Fruit fly (Drosophila melanogaster) whole organism, embryonic: ENCODE measurements around the gene Hez.

Source experiments
- B-H2 ChIP-seq: fragments of 200-800 bp; sonication (Bioruptor generic); optimal IDR thresholded peaks from 2 replicates; lab custom pipeline; 2018; ENCODE audit warnings: missing biosample characterization, mild to moderate bottlenecking, missing genetic modification characterization
- Bgb ChIP-seq: fragments of 200-800 bp; sonication (Bioruptor generic); IDR thresholded peaks from 2 replicates; pipeline ENCODE4 v1.3.6; 2022; ENCODE audit warnings: missing biosample characterization, missing genetic modification characterization; ENCODE audit not compliant: partially characterized antibody
- CG12104 ChIP-seq: fragments of 200-800 bp; sonication (Bioruptor generic); optimal IDR thresholded peaks from 3 replicates; lab custom pipeline; 2016; ENCODE audit warnings: missing biosample characterization, missing genetic modification characterization
- CG12219 ChIP-seq: fragments of 200-800 bp; sonication (Bioruptor generic); optimal IDR thresholded peaks from 3 replicates; lab custom pipeline; 2018; ENCODE audit warnings: missing biosample characterization, mild to moderate bottlenecking, missing genetic modification characterization
- CG12299 ChIP-seq: fragments of 200-800 bp; sonication (Bioruptor generic); optimal IDR thresholded peaks from 2 replicates; lab custom pipeline; 2018; ENCODE audit warnings: missing biosample characterization, mild to moderate bottlenecking, missing genetic modification characterization
- CG12769 ChIP-seq: fragments of 200-800 bp; sonication (Bioruptor generic); optimal IDR thresholded peaks from 2 replicates; lab custom pipeline; 2019; ENCODE audit warnings: missing biosample characterization, mild to moderate bottlenecking, missing genetic modification characterization, moderate library complexity
- CG14050 ChIP-seq: fragments of 200-800 bp; sonication (Bioruptor generic); IDR thresholded peaks from 3 replicates; pipeline ENCODE4 v1.3.6; 2022; ENCODE audit warnings: missing biosample characterization, missing genetic modification characterization
- CG14441 ChIP-seq: fragments of 200-800 bp; sonication (Bioruptor generic); IDR thresholded peaks from 2 replicates; pipeline ENCODE4 v1.3.6; 2022; ENCODE audit warnings: missing biosample characterization, missing genetic modification characterization
- CG15269 ChIP-seq: fragments of 200-800 bp; sonication (Bioruptor generic); optimal IDR thresholded peaks from 2 replicates; lab custom pipeline; 2018; ENCODE audit warnings: missing biosample characterization, mild to moderate bottlenecking, missing genetic modification characterization, moderate library complexity
- CG15514 ChIP-seq: fragments of 200-800 bp; sonication (Bioruptor generic); optimal IDR thresholded peaks from 3 replicates; lab custom pipeline; 2017; ENCODE audit warnings: missing biosample characterization, missing genetic modification characterization, mild to moderate bottlenecking, moderate library complexity, missing genetic modification reagents
- CG1602 ChIP-seq: fragments of 200-800 bp; sonication (Bioruptor generic); optimal IDR thresholded peaks from 3 replicates; lab custom pipeline; 2016; ENCODE audit warnings: missing biosample characterization, missing genetic modification characterization
- CG16815 ChIP-seq: fragments of 200-800 bp; sonication (Bioruptor generic); optimal IDR thresholded peaks from 3 replicates; lab custom pipeline; 2017; ENCODE audit warnings: missing biosample characterization, mild to moderate bottlenecking, missing genetic modification characterization
- CG17328 ChIP-seq: fragments of 200-800 bp; sonication (Bioruptor generic); IDR thresholded peaks from 2 replicates; pipeline ENCODE4 v1.3.6; 2022; ENCODE audit warnings: missing biosample characterization, missing genetic modification characterization
- CG17568 ChIP-seq: fragments of 200-800 bp; sonication (Bioruptor generic); optimal IDR thresholded peaks from 2 replicates; lab custom pipeline; 2018; ENCODE audit warnings: missing biosample characterization, mild to moderate bottlenecking, missing genetic modification characterization, moderate library complexity
- CG17829 ChIP-seq: fragments of 200-800 bp; optimal IDR thresholded peaks from 2 replicates; lab custom pipeline; 2019; ENCODE audit warnings: missing biosample characterization, mild to moderate bottlenecking, missing genetic modification characterization, moderate library complexity
- CG1792 ChIP-seq: fragments of 200-800 bp; sonication (Bioruptor generic); optimal IDR thresholded peaks from 2 replicates; lab custom pipeline; 2016; ENCODE audit warnings: missing biosample characterization, missing genetic modification characterization
- CG18011 ChIP-seq: fragments of 200-800 bp; sonication (Bioruptor generic); optimal IDR thresholded peaks from 2 replicates; lab custom pipeline; 2017; ENCODE audit warnings: missing biosample characterization, missing genetic modification characterization, mild to moderate bottlenecking, moderate library complexity, missing genotype
- CG42726 ChIP-seq: fragments of 200-800 bp; sonication (Bioruptor generic); IDR thresholded peaks from 2 replicates; pipeline ENCODE4 v1.3.6; 2022; ENCODE audit warnings: missing biosample characterization, missing genetic modification characterization; ENCODE audit not compliant: partially characterized antibody
- CG4282 ChIP-seq: fragments of 200-800 bp; sonication (Bioruptor generic); optimal IDR thresholded peaks from 2 replicates; lab custom pipeline; 2016; ENCODE audit warnings: missing biosample characterization, missing genetic modification characterization
- CG4707 ChIP-seq: fragments of 200-800 bp; sonication (Bioruptor generic); optimal IDR thresholded peaks from 2 replicates; lab custom pipeline; 2018; ENCODE audit warnings: missing biosample characterization, mild to moderate bottlenecking, missing genetic modification characterization, moderate library complexity
- CG6689 ChIP-seq: fragments of 200-800 bp; sonication (Bioruptor generic); IDR thresholded peaks from 2 replicates; pipeline ENCODE4 v1.3.6; 2022; ENCODE audit warnings: missing biosample characterization, missing genetic modification characterization
- CG6765 ChIP-seq: fragments of 200-800 bp; sonication (Bioruptor generic); optimal IDR thresholded peaks from 3 replicates; lab custom pipeline; 2017; ENCODE audit warnings: missing biosample characterization, mild to moderate bottlenecking, missing genetic modification characterization
- CG8281 ChIP-seq: fragments of 200-800 bp; sonication (Bioruptor generic); optimal IDR thresholded peaks from 2 replicates; lab custom pipeline; 2018; ENCODE audit warnings: missing biosample characterization, mild to moderate bottlenecking, missing genetic modification characterization, moderate library complexity
- CG8478 ChIP-seq: fragments of >200 bp; optimal IDR thresholded peaks from 2 replicates; lab custom pipeline; 2018
- CG9609 ChIP-seq: fragments of 200-800 bp; sonication (Bioruptor generic); optimal IDR thresholded peaks from 3 replicates; lab custom pipeline; 2016; ENCODE audit warnings: missing biosample characterization, missing genetic modification characterization
- CG9932 ChIP-seq: fragments of 200-800 bp; sonication (Bioruptor generic); IDR thresholded peaks from 2 replicates; pipeline ENCODE4 v1.3.6; 2022; ENCODE audit warnings: missing biosample characterization, missing genetic modification characterization
- CkIIα-i1 ChIP-seq: fragments of 200-800 bp; sonication (Bioruptor generic); IDR thresholded peaks from 2 replicates; pipeline ENCODE4 v1.3.6; 2022; ENCODE audit warnings: missing biosample characterization, missing genetic modification characterization
- Doc2 ChIP-seq: fragments of 200-800 bp; sonication (Bioruptor generic); IDR thresholded peaks from 2 replicates; pipeline ENCODE4 v1.3.6; 2022; ENCODE audit warnings: missing biosample characterization, missing genetic modification characterization
- Hmr ChIP-seq: fragments of 200-800 bp; sonication (Bioruptor generic); optimal IDR thresholded peaks from 3 replicates; lab custom pipeline; 2017; ENCODE audit warnings: mild to moderate bottlenecking, missing biosample characterization, missing genetic modification reagents, missing genetic modification characterization
- Myb ChIP-seq: fragments of 200-800 bp; sonication (Bioruptor generic); optimal IDR thresholded peaks from 2 replicates; lab custom pipeline; 2016; ENCODE audit warnings: missing biosample characterization, missing genetic modification characterization
- Sox100B ChIP-seq: fragments of 200-800 bp; sonication (Bioruptor generic); optimal IDR thresholded peaks from 3 replicates; lab custom pipeline; 2018; ENCODE audit warnings: missing biosample characterization, mild to moderate bottlenecking, missing genetic modification characterization
- TFAM ChIP-seq: fragments of 200-800 bp; sonication (Bioruptor generic); optimal IDR thresholded peaks from 2 replicates; lab custom pipeline; 2017; ENCODE audit warnings: missing biosample characterization, missing genetic modification characterization, inconsistent platforms
- Vsx1 ChIP-seq: fragments of 200-800 bp; sonication (Bioruptor generic); optimal IDR thresholded peaks from 2 replicates; lab custom pipeline; 2017; ENCODE audit warnings: missing biosample characterization, mild to moderate bottlenecking, missing genetic modification characterization, missing genetic modification reagents
- Xrp1 ChIP-seq: fragments of 200-800 bp; sonication (Bioruptor generic); IDR thresholded peaks from 2 replicates; pipeline ENCODE4 v1.3.6; 2022; ENCODE audit warnings: missing biosample characterization, missing genetic modification characterization
- al ChIP-seq: fragments of 200-800 bp; sonication (Bioruptor generic); IDR thresholded peaks from 2 replicates; pipeline ENCODE4 v1.3.6; 2022; ENCODE audit warnings: missing biosample characterization, missing genetic modification characterization
- aop ChIP-seq: fragments of 200-800 bp; sonication (Bioruptor generic); IDR thresholded peaks from 2 replicates; pipeline ENCODE4 v1.3.6; 2022; ENCODE audit warnings: missing biosample characterization, missing genetic modification characterization
- ara ChIP-seq: fragments of 200-800 bp; sonication (Bioruptor generic); IDR thresholded peaks from 2 replicates; pipeline ENCODE4 v1.3.6; 2022; ENCODE audit warnings: missing biosample characterization, missing genetic modification characterization
- caup ChIP-seq: fragments of 200-800 bp; sonication (Bioruptor generic); optimal IDR thresholded peaks from 3 replicates; lab custom pipeline; 2017; ENCODE audit warnings: missing biosample characterization, mild to moderate bottlenecking, missing genetic modification characterization, moderate library complexity; ENCODE audit not compliant: severe bottlenecking
- danr ChIP-seq: fragments of 200-800 bp; sonication (Bioruptor generic); IDR thresholded peaks from 2 replicates; pipeline ENCODE4 v1.3.6; 2022; ENCODE audit warnings: missing biosample characterization, missing genetic modification characterization
- ftz-f1 ChIP-seq: fragments of 200-800 bp; sonication (Bioruptor generic); optimal IDR thresholded peaks from 2 replicates; lab custom pipeline; 2016; ENCODE audit warnings: missing biosample characterization, missing genetic modification characterization
- gfzf ChIP-seq: fragments of 200-800 bp; sonication (Bioruptor generic); optimal IDR thresholded peaks from 2 replicates; lab custom pipeline; 2016; ENCODE audit warnings: missing biosample characterization, mild to moderate bottlenecking, missing genetic modification characterization, moderate library complexity
- hkb ChIP-seq, 2 experiments: fragments of 200-800 bp in 1 of 2; fragments of >200 bp in 1 of 2; sonication (Bioruptor generic) in 1 of 2; IDR thresholded peaks in 1 of 2; optimal IDR thresholded peaks in 1 of 2; 2 replicates each; pipeline versions ENCODE4 v1.3.6 to Lab custom; 2017 to 2022; ENCODE audit warnings: missing biosample characterization in 1 of 2, missing genetic modification characterization in 1 of 2
- jing ChIP-seq: fragments of 200-800 bp; sonication (Bioruptor generic); optimal IDR thresholded peaks from 2 replicates; lab custom pipeline; 2018; ENCODE audit warnings: missing biosample characterization, mild to moderate bottlenecking, missing genetic modification characterization
- jumu ChIP-seq: fragments of 200-800 bp; sonication (Bioruptor generic); optimal IDR thresholded peaks from 3 replicates; lab custom pipeline; 2016; ENCODE audit warnings: missing biosample characterization, missing genetic modification characterization
- mam ChIP-seq: fragments of 200-800 bp; sonication (Bioruptor generic); optimal IDR thresholded peaks from 3 replicates; lab custom pipeline; 2016; ENCODE audit warnings: missing biosample characterization, missing genetic modification characterization
- otp ChIP-seq: fragments of 200-800 bp; sonication (Bioruptor generic); IDR thresholded peaks from 3 replicates; pipeline ENCODE4, ENCODE4 v1.3.6; 2022; ENCODE audit warnings: missing biosample characterization, missing genetic modification characterization
- pnt ChIP-seq: fragments of 200-800 bp; sonication (Bioruptor generic); optimal IDR thresholded peaks from 3 replicates; lab custom pipeline; 2016; ENCODE audit warnings: missing biosample characterization, missing genetic modification characterization
- sens ChIP-seq: fragments of 200-800 bp; sonication (Bioruptor generic); peaks from one replicate; lab custom pipeline; 2016; ENCODE audit warnings: missing biosample characterization, missing genetic modification characterization
- sug ChIP-seq: fragments of 200-800 bp; optimal IDR thresholded peaks from 2 replicates; lab custom pipeline; 2019; ENCODE audit warnings: missing biosample characterization, mild to moderate bottlenecking, missing genetic modification characterization, moderate library complexity
- yki ChIP-seq: fragments of >200 bp; optimal IDR thresholded peaks from 3 replicates; lab custom pipeline; 2018

Gene Hez

dm6 chr3L:9888630-9889130, 5.9 kb downstream of the Hez start, which contains the start of the genes Taf2 and CalpB (continued):
- TF ChIP-seq CG9932 (GFP tag; lab: Robert Waterston, UW) (peak; percentile 88), Xrp1 (GFP tag; lab: Robert Waterston, UW) (peak; percentile 87), ara (peak; percentile 24; the same call in 1 of the 2 replicates), CG14441 (GFP tag; lab: Robert Waterston, UW) (peak; percentile 59; the same call in 1 of the 2 replicates), aop (GFP tag; lab: Robert Waterston, UW) (no peak), danr (GFP tag; lab: Robert Waterston, UW) (peak; percentile 59; the same call in 1 of the 2 replicates), TFAM (no peak), CG17568 (GFP tag; lab: Kevin White, UChicago) (no peak), CG15514 (GFP tag; lab: Kevin White, UChicago) (peak; percentile 74), CG17829 (tag; lab: Kevin White, UChicago) (peak; percentile 94), CG42726 (no peak), Myb (GFP tag; lab: Kevin White, UChicago) (peak; percentile 36), gfzf (peak; percentile 52), CG16815 (GFP tag; lab: Kevin White, UChicago) (peak; percentile 70), CG8281 (tag; lab: Kevin White, UChicago) (peak; percentile 73), Sox100B (GFP tag; lab: Kevin White, UChicago) (peak; percentile 96), CG4282 (GFP tag; lab: Kevin White, UChicago) (peak; percentile 7), CG6765 (GFP tag; lab: Kevin White, UChicago) (peak; percentile 81), CG12299 (tag; lab: Kevin White, UChicago) (peak; percentile 78), B-H2 (no peak), CG12769 (tag; lab: Kevin White, UChicago) (no peak), CG12219 (GFP tag; lab: Kevin White, UChicago) (no peak), ftz-f1 (GFP tag; lab: Kevin White, UChicago) (no peak), al (GFP tag; lab: Robert Waterston, UW) (peak; percentile 69), CG1792 (GFP tag; lab: Kevin White, UChicago) (no peak), CkIIα-i1 (GFP tag; lab: Robert Waterston, UW) (no peak), otp (GFP tag; lab: Robert Waterston, UW) (peak; percentile 64; the same call in 1 of the 3 replicates), caup (GFP tag; lab: Kevin White, UChicago) (peak; percentile 72), pnt (GFP tag; lab: Kevin White, UChicago) (no peak), Doc2 (GFP tag; lab: Robert Waterston, UW) (no peak), Bgb (GFP tag; lab: Robert Waterston, UW) (peak; percentile 26; the same call in 1 of the 2 replicates), CG1602 (GFP tag; lab: Kevin White, UChicago) (peak; percentile 76), jumu (GFP tag; lab: Kevin White, UChicago) (no peak), Hmr (GFP tag; lab: Kevin White, UChicago) (peak; percentile 85), CG8478 (lab: Kevin White, UChicago) (no peak), hkb (optimal IDR thresholded peaks at IDR 0.05; lab: Kevin White, UChicago) (no peak), hkb (GFP tag; IDR thresholded peaks at IDR 0.05; lab: Robert Waterston, UW) (peak; percentile 71), mam (GFP tag; lab: Kevin White, UChicago) (peak; percentile 36), CG18011 (GFP tag; lab: Kevin White, UChicago) (no peak), Vsx1 (GFP tag; lab: Kevin White, UChicago) (no peak), CG15269 (tag; lab: Kevin White, UChicago) (peak; percentile 86), jing (GFP tag; lab: Kevin White, UChicago) (no peak), CG14050 (GFP tag; lab: Robert Waterston, UW) (no peak), sens (GFP tag; lab: Kevin White, UChicago) (peak; percentile 70), CG17328 (peak; percentile 73; the same call in 1 of the 2 replicates), CG12104 (GFP tag; lab: Kevin White, UChicago) (peak; percentile 84), yki (lab: Kevin White, UChicago) (no peak), sug (tag; lab: Kevin White, UChicago) (no peak), CG4707 (GFP tag; lab: Kevin White, UChicago) (peak; percentile 19), CG9609 (GFP tag; lab: Kevin White, UChicago) (peak; percentile 29), CG6689 (GFP tag; lab: Robert Waterston, UW) (peak; percentile 91)
